Fruit fly (Drosophila melanogaster) Kc167 (cell line): ENCODE data around the gene CG14960.

ENCODE experiments used
- Sin3A ChIP-seq: fragments of >200 bp; optimal IDR thresholded peaks from 2 replicates; lab custom pipeline; 2018; ENCODE audit warnings: missing external identifiers
- ttk ChIP-seq: sonication (Bioruptor generic); optimal IDR thresholded peaks from 2 replicates; lab custom pipeline; 2017; ENCODE audit warnings: missing external identifiers

- TF ChIP-seq Sin3A (lab: Kevin White, UChicago) = no peak
- TF ChIP-seq ttk (lab: Kevin White, UChicago) = no peak
Measured at dm6 chr3L:3239785-3240596, 30.8 kb upstream of the CG14960 start.
